Fruit fly (Drosophila melanogaster): Measurements from ENCODE around the gene Osi24.

dm6 chr3R:6149593-6149992, 49.0 kb upstream of the Osi24 start:
- TF ChIP-seq Sin3A (optimal IDR thresholded peaks at IDR 0.05): no peak
- TF ChIP-seq psq (optimal IDR thresholded peaks at IDR 0.05): no peak
- TF ChIP-seq insv (optimal IDR thresholded peaks at IDR 0.05): no peak
- TF ChIP-seq h (optimal IDR thresholded peaks at IDR 0.05): no peak
- no peak for TF ChIP-seq Myc (optimal IDR thresholded peaks at IDR 0.05)

All from Kc167 (cell line).